Worm (Caenorhabditis elegans) whole organism, midembryonic: ENCODE measurements around the gene K10B3.5.

ENCODE experiments used
- flt-1 ChIP-seq: fragments of 200-800 bp; sonication (Bioruptor generic); IDR thresholded peaks from 2 replicates; pipeline ENCODE4 v1.3.6; 2022; ENCODE audit warnings: missing genetic modification characterization, missing compliant biosample characterization
- klf-2 ChIP-seq: fragments of 200-800 bp; sonication (Bioruptor generic); conservative IDR thresholded peaks from 2 replicates; pipeline ENCODE4 v1.3.6; 2022; ENCODE audit warnings: missing genetic modification reagents, missing genetic modification characterization, missing compliant biosample characterization
- med-1 ChIP-seq: sonication (generic microtip); optimal IDR thresholded peaks from 2 replicates; lab custom pipeline; 2017; ENCODE audit warnings: missing genetic modification characterization, mild to moderate bottlenecking, missing compliant biosample characterization, antibody characterized with exemption, missing genetic modification reagents; ENCODE audit not compliant: insufficient read depth
- ref-1 ChIP-seq: fragments of 200-800 bp; sonication (Bioruptor generic); conservative IDR thresholded peaks from 2 replicates; pipeline ENCODE4 v1.3.6; 2022; ENCODE audit warnings: missing genetic modification reagents, missing genetic modification characterization, missing compliant biosample characterization

ce11 chrX:3089423-3089822 is 16.9 kb downstream of the K10B3.5 start, which contains the start of gene pccb-1:
- TF ChIP-seq klf-2 (GFP tag; lab: Robert Waterston, UW) (no peak), med-1 (GFP tag; lab: Kevin White, UChicago) (no peak), ref-1 (GFP tag; lab: Robert Waterston, UW) (no peak), flt-1 (GFP tag; lab: Robert Waterston, UW) (no peak)
